Worm (Caenorhabditis elegans): Measurements from ENCODE around the gene asp-2.

Gene asp-2

DNA sequence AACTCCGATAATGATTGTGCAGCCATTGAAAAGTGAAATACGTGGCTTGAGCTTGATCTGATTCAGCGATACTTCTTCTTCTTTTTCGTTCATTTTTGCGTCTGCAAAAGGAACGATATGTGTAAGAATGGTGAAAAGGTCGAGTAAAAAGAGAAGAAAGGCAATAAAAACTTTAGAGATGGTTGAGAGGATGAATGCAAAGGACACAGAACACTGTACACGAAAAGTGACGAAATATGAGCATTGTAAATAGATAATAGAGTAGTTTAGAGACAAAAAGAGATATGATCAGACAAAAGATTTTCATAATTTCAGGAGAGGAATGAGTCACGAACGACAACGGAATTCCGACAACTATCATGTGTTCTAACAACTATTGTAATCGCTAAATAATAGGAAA, 43.4 kb downstream of the asp-2 start, which contains the start of gene aat-2:
Gene aat-2, minus strand, starts transcription at position 101 of the 400 bp plus-strand sequence.
- TF ChIP-seq che-1 (tag; optimal IDR thresholded peaks at IDR 0.05) = no peak
- no peak for TF ChIP-seq dmd-4 (tag; optimal IDR thresholded peaks at IDR 0.05; ENCODE audit: borderline replicate concordance)
- TF ChIP-seq ceh-48 (tag; optimal IDR thresholded peaks at IDR 0.05) = no peak

DNA sequence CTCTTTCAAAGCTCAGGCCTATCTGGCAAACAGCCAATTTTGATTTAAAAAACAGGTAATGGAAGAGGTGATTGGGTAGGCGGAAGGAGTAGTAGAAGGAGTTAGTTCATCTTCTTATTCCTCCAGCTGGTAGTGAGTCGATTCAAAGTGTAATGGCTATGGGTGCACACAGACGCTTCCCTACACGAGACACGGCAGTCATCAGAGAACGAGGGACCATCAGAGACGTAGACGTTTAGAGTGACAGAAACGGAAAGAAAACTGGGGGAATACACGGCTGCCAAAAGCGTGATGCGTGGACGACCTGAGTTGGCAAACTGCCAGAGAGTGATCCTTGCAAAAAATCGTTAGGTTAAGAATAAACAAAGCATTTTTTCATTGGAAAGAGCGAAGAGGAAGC, 44.5 kb downstream of the asp-2 start:
- TF ChIP-seq hlh-6 (tag; optimal IDR thresholded peaks at IDR 0.05) = no peak
- peak; percentile 46 for TF ChIP-seq tbx-2 (tag; optimal IDR thresholded peaks at IDR 0.05)
- TF ChIP-seq C38D4.7 (GFP tag; optimal IDR thresholded peaks at IDR 0.05) = no peak
- no peak for TF ChIP-seq fkh-10 (GFP tag; optimal IDR thresholded peaks at IDR 0.05)
- no peak for TF ChIP-seq Y22D7AL.16 (tag; optimal IDR thresholded peaks at IDR 0.05)
- TF ChIP-seq dmd-4 (tag; optimal IDR thresholded peaks at IDR 0.05; ENCODE audit: borderline replicate concordance) = no peak
- TF ChIP-seq ceh-31 (tag; optimal IDR thresholded peaks at IDR 0.05) = peak; percentile 72
- peak; percentile 60 for TF ChIP-seq ceh-18 (tag; optimal IDR thresholded peaks at IDR 0.05)
- TF ChIP-seq unc-42 (tag; optimal IDR thresholded peaks at IDR 0.05) = peak; percentile 5
- peak; percentile 14 for TF ChIP-seq hlh-30 (tag; optimal IDR thresholded peaks at IDR 0.05; ENCODE audit: insufficient read depth)
- no peak for TF ChIP-seq odd-2 (tag; optimal IDR thresholded peaks at IDR 0.05)
- TF ChIP-seq ceh-34 (tag; optimal IDR thresholded peaks at IDR 0.05) = peak; percentile 46
- TF ChIP-seq elt-4 (tag; optimal IDR thresholded peaks at IDR 0.05) = no peak
- no peak for TF ChIP-seq T23F11.4 (GFP tag; optimal IDR thresholded peaks at IDR 0.05)
- peak; percentile 35 for TF ChIP-seq nfya-1 (tag; optimal IDR thresholded peaks at IDR 0.05)
- TF ChIP-seq pax-1 (tag; optimal IDR thresholded peaks at IDR 0.05) = peak; percentile 23
- TF ChIP-seq nhr-11 (tag; optimal IDR thresholded peaks at IDR 0.05) = no peak

DNA sequence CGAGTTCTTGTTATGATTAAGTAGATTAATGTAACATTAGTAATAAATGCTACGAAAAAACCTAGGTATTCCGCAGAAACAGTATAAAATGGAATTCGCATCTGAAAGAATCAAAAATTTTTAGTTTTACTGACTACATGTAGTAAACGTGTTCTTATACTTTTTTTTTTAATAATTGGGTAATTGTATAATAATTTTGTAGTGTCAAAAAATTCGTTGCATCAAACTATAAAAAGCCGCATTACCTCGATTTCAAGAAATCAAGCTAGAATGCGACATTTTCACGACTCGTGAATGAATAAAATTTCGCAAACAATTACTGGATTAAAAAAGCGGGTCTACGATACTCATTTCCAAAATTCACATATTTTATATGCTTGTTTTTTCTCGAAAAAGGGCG, 46.3 kb downstream of the asp-2 start, which contains the start of gene str-94:
Gene str-94, minus strand, starts transcription at position 101 of the 400 bp plus-strand sequence.
- no peak for TF ChIP-seq npax-4 (tag; optimal IDR thresholded peaks at IDR 0.05)
- TF ChIP-seq hlh-6 (tag; optimal IDR thresholded peaks at IDR 0.05) = no peak
- TF ChIP-seq mec-3 (tag; optimal IDR thresholded peaks at IDR 0.05; ENCODE audit: borderline replicate concordance) = no peak
- TF ChIP-seq T23F11.4 (GFP tag; optimal IDR thresholded peaks at IDR 0.05) = no peak
- no peak for TF ChIP-seq dmd-4 (tag; optimal IDR thresholded peaks at IDR 0.05; ENCODE audit: borderline replicate concordance)
- no peak for TF ChIP-seq elt-2 (tag; optimal IDR thresholded peaks at IDR 0.05)
- no peak for TF ChIP-seq ceh-30 (tag; optimal IDR thresholded peaks at IDR 0.05)
- TF ChIP-seq ceh-34 (tag; optimal IDR thresholded peaks at IDR 0.05) = no peak
- no peak for TF ChIP-seq ceh-9 (tag; optimal IDR thresholded peaks at IDR 0.05)
- no peak for TF ChIP-seq ttx-3 (tag; optimal IDR thresholded peaks at IDR 0.05)
- TF ChIP-seq fax-1 (tag; optimal IDR thresholded peaks at IDR 0.05) = no peak
- no peak for TF ChIP-seq Y22D7AL.16 (tag; optimal IDR thresholded peaks at IDR 0.05)
- no peak for TF ChIP-seq unc-3 (GFP tag; conservative IDR thresholded peaks at IDR 0.05)
- TF ChIP-seq unc-3 (tag; optimal IDR thresholded peaks at IDR 0.05) = no peak
- no peak for TF ChIP-seq unc-55 (GFP tag; optimal IDR thresholded peaks at IDR 0.05)
- TF ChIP-seq ceh-6 (GFP tag; optimal IDR thresholded peaks at IDR 0.05) = no peak
- TF ChIP-seq ets-4 (tag; optimal IDR thresholded peaks at IDR 0.05) = no peak
- no peak for TF ChIP-seq eyg-1 (tag; optimal IDR thresholded peaks at IDR 0.05)
- TF ChIP-seq tbx-2 (tag; optimal IDR thresholded peaks at IDR 0.05) = no peak
- no peak for TF ChIP-seq gmeb-2 (tag; optimal IDR thresholded peaks at IDR 0.05)
- no peak for TF ChIP-seq fkh-10 (GFP tag; optimal IDR thresholded peaks at IDR 0.05)

DNA sequence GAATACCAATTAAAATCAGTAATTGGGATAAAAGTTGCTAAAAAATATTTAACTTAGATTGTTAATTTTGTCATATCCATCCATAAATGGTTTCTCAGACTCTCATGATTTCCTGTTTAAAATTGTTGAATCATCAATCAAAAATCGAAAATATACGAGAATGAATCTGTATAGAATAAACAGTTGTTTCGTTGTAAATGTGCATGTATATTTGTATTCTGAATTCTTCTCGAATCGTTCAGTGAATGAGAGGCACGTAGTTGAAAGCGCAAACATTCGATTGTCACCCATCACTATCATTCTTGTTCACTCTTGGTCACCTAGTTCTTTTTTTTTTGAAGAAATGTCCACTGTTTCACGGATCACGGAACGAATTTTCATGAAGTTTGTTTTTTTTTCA, 47.1 kb downstream of the asp-2 start, which contains the start of gene ptd-2:
Gene ptd-2, plus strand, starts transcription at position 301 of the 400 bp plus-strand sequence.
- no peak for TF ChIP-seq tbx-2 (tag; optimal IDR thresholded peaks at IDR 0.05)
- TF ChIP-seq hlh-8 (tag; optimal IDR thresholded peaks at IDR 0.05) = no peak
- no peak for TF ChIP-seq K09A11.1 (tag; optimal IDR thresholded peaks at IDR 0.05; ENCODE audit: insufficient read depth)
- no peak for TF ChIP-seq sdc-2 (tag; optimal IDR thresholded peaks at IDR 0.05)
- no peak for TF ChIP-seq fax-1 (tag; optimal IDR thresholded peaks at IDR 0.05)
- no peak for TF ChIP-seq ztf-16 (tag; optimal IDR thresholded peaks at IDR 0.05)
- TF ChIP-seq pax-1 (tag; optimal IDR thresholded peaks at IDR 0.05) = no peak
- no peak for TF ChIP-seq sox-2 (GFP tag; IDR thresholded peaks at IDR 0.05)
- TF ChIP-seq elt-2 (tag; optimal IDR thresholded peaks at IDR 0.05) = no peak
- no peak for TF ChIP-seq ceh-6 (GFP tag; optimal IDR thresholded peaks at IDR 0.05)
- TF ChIP-seq ceh-2 (tag; optimal IDR thresholded peaks at IDR 0.05) = no peak
- TF ChIP-seq Y22D7AL.16 (tag; optimal IDR thresholded peaks at IDR 0.05) = no peak
- no peak for TF ChIP-seq gmeb-2 (tag; optimal IDR thresholded peaks at IDR 0.05)

Data from whole organism, late embryonic.